Worm (Caenorhabditis elegans) whole organism, dauer: ENCODE measurements around the gene str-185.

ENCODE experiments used
- unc-62 ChIP-seq: sonication (generic microtip); optimal IDR thresholded peaks from 2 replicates; lab custom pipeline; 2017; ENCODE audit warnings: missing biosample characterization, missing genetic modification reagents, missing genetic modification characterization

str-185 gene

ce11 chrIV:4454330-4455173, 24.8 kb upstream of the str-185 start, which contains the start of gene R08C7.11:
Gene R08C7.11 (minus strand): TSS chrIV:4454937.
- no peak for TF ChIP-seq unc-62 (GFP tag; lab: Kevin White, UChicago)

- TF ChIP-seq unc-62 (GFP tag; lab: Kevin White, UChicago), result no peak
Observed at ce11 chrIV:4451576-4451975, 21.8 kb upstream of the str-185 start, which contains the start of gene R08C7.1. Gene R08C7.1 (plus strand): TSS chrIV:4451876.

ce11 chrIV:4449843-4450242, 20.0 kb upstream of the str-185 start:
- no peak for TF ChIP-seq unc-62 (GFP tag; lab: Kevin White, UChicago)

- no peak for TF ChIP-seq unc-62 (GFP tag; lab: Kevin White, UChicago)
Observed at ce11 chrIV:4449439-4449838, 19.6 kb upstream of the str-185 start, which contains the start of gene R08C7.12. Gene R08C7.12 (plus strand): TSS chrIV:4449739.

ce11 chrIV:4448343-4448742, 18.5 kb upstream of the str-185 start:
- TF ChIP-seq unc-62 (GFP tag; lab: Kevin White, UChicago), result no peak

ce11 chrIV:4447367-4447766, 17.6 kb upstream of the str-185 start:
- no peak for TF ChIP-seq unc-62 (GFP tag; lab: Kevin White, UChicago)

- TF ChIP-seq unc-62 (GFP tag; lab: Kevin White, UChicago), result no peak
Observed at ce11 chrIV:4447284-4447366, 17.3 kb upstream of the str-185 start, which contains the start of gene chat-1. Gene chat-1 (plus strand): TSS chrIV:4447331.

- TF ChIP-seq unc-62 (GFP tag; lab: Kevin White, UChicago), result no peak
Observed at ce11 chrIV:4446884-4447283, 17.1 kb upstream of the str-185 start.

ce11 chrIV:4445711-4446290, 16.0 kb upstream of the str-185 start, which contains the start of the genes wapl-1 and htz-1:
Gene wapl-1 (minus strand): TSS chrIV:4445740.
Gene htz-1 (plus strand): TSS chrIV:4446216.
- no peak for TF ChIP-seq unc-62 (GFP tag; lab: Kevin White, UChicago)

ce11 chrIV:4441077-4441476, 11.3 kb upstream of the str-185 start, which contains the start of gene fbxb-75:
Gene fbxb-75 (minus strand): TSS chrIV:4441177.
- TF ChIP-seq unc-62 (GFP tag; lab: Kevin White, UChicago), result no peak

- TF ChIP-seq unc-62 (GFP tag; lab: Kevin White, UChicago), result no peak
Observed at ce11 chrIV:4439190-4439589, 9.4 kb upstream of the str-185 start, which contains the start of gene fbxb-74. Gene fbxb-74 (minus strand): TSS chrIV:4439290.

- TF ChIP-seq unc-62 (GFP tag; lab: Kevin White, UChicago), result no peak
Observed at ce11 chrIV:4437825-4438224, 8.0 kb upstream of the str-185 start.

- no peak for TF ChIP-seq unc-62 (GFP tag; lab: Kevin White, UChicago)
Observed at ce11 chrIV:4434441-4435084, 4.8 kb upstream of the str-185 start, which contains the start of the genes R08C7.8 and R08C7.4. Gene R08C7.8 (minus strand): TSS chrIV:4434541. Gene R08C7.4 (plus strand): TSS chrIV:4435034.

- no peak for TF ChIP-seq unc-62 (GFP tag; lab: Kevin White, UChicago)
Observed at ce11 chrIV:4423885-4424284, 5.9 kb downstream of the str-185 start.

ce11 chrIV:4423026-4423425, 6.8 kb downstream of the str-185 start:
- no peak for TF ChIP-seq unc-62 (GFP tag; lab: Kevin White, UChicago)

- no peak for TF ChIP-seq unc-62 (GFP tag; lab: Kevin White, UChicago)
Observed at ce11 chrIV:4422029-4422428, 7.8 kb downstream of the str-185 start, which contains the start of gene clec-175. Gene clec-175 (plus strand): TSS chrIV:4422329.
